Fruit fly (Drosophila melanogaster) whole organism, embryonic: ENCODE results near the gene CG15922.

Experiments
- Antp ChIP-seq: fragments of 200-800 bp; sonication (Bioruptor generic); optimal IDR thresholded peaks from 3 replicates; lab custom pipeline; 2016; ENCODE audit warnings: missing biosample characterization, missing genetic modification characterization
- CG16863 ChIP-seq: fragments of 200-800 bp; sonication (Bioruptor generic); optimal IDR thresholded peaks from 3 replicates; lab custom pipeline; 2016; ENCODE audit warnings: missing biosample characterization, missing genetic modification characterization
- CG2116 ChIP-seq: fragments of 200-800 bp; sonication (Bioruptor generic); optimal IDR thresholded peaks from 3 replicates; lab custom pipeline; 2018; ENCODE audit warnings: missing biosample characterization, mild to moderate bottlenecking, missing genetic modification characterization
- CG30020 ChIP-seq: fragments of 200-800 bp; optimal IDR thresholded peaks from 2 replicates; lab custom pipeline; 2019; ENCODE audit warnings: missing biosample characterization, mild to moderate bottlenecking, missing genetic modification characterization, moderate library complexity
- CTCF ChIP-seq: fragments of 200-800 bp; sonication (Bioruptor generic); optimal IDR thresholded peaks from 2 replicates; lab custom pipeline; 2017; ENCODE audit warnings: missing biosample characterization, mild to moderate bottlenecking, missing genetic modification characterization, moderate library complexity
- bab2 ChIP-seq: fragments of 200-800 bp; sonication (Bioruptor generic); optimal IDR thresholded peaks from 2 replicates; lab custom pipeline; 2016; ENCODE audit warnings: missing biosample characterization, missing genetic modification characterization
- chinmo ChIP-seq: fragments of 200-800 bp; sonication (Bioruptor generic); IDR thresholded peaks from 4 replicates; pipeline ENCODE4 v1.3.6; 2022; ENCODE audit warnings: missing biosample characterization, missing genetic modification characterization; ENCODE audit not compliant: partially characterized antibody
- p53 ChIP-seq: fragments of 200-800 bp; sonication (Bioruptor generic); optimal IDR thresholded peaks from 2 replicates; lab custom pipeline; 2016; ENCODE audit warnings: missing biosample characterization, missing genetic modification characterization
- sc ChIP-seq, 3 experiments: fragments of >200 bp in 2 of 3; fragments of 200-800 bp in 1 of 3; sonication (Bioruptor generic) in 1 of 3; optimal IDR thresholded peaks; 2 replicates in 2 of 3; 3 replicates in 1 of 3; lab custom pipeline; 2017; ENCODE audit warnings: mild to moderate bottlenecking in 1 of 3, missing biosample characterization in 1 of 3, missing genetic modification characterization in 1 of 3, missing genetic modification reagents in 1 of 3
- sob ChIP-seq: fragments of 200-800 bp; sonication (Bioruptor generic); IDR thresholded peaks from 2 replicates; pipeline ENCODE4 v1.3.6; 2022; ENCODE audit warnings: missing biosample characterization, missing genetic modification characterization
- sug ChIP-seq: fragments of 200-800 bp; optimal IDR thresholded peaks from 2 replicates; lab custom pipeline; 2019; ENCODE audit warnings: missing biosample characterization, mild to moderate bottlenecking, missing genetic modification characterization, moderate library complexity

dm6 chr3R:20546662-20547620, 13.1 kb downstream of the CG15922 start:
- TF ChIP-seq sob (GFP tag; lab: Robert Waterston, UW), result 0 out of 2 replicates have a peak, but pooled peaks have one; percentile 7
- no peak for TF ChIP-seq sc (optimal IDR thresholded peaks at IDR 0.05; lab: Kevin White, UChicago)
- no peak for TF ChIP-seq sc (GFP tag; optimal IDR thresholded peaks at IDR 0.05; lab: Kevin White, UChicago)
- TF ChIP-seq CG2116 (GFP tag; lab: Kevin White, UChicago), result no peak
- TF ChIP-seq CG30020 (tag; lab: Kevin White, UChicago), result no peak
- TF ChIP-seq Antp, result no peak
- 0 out of 4 replicates have a peak, but pooled peaks have one; percentile 74 for TF ChIP-seq chinmo (GFP tag; lab: Robert Waterston, UW)
- TF ChIP-seq sug, result peak; percentile 11
- no peak for TF ChIP-seq CG16863 (GFP tag; lab: Kevin White, UChicago)
- TF ChIP-seq bab2 (GFP tag; lab: Kevin White, UChicago), result no peak
- no peak for TF ChIP-seq CTCF (GFP tag; lab: Kevin White, UChicago)
- no peak for TF ChIP-seq p53 (GFP tag; lab: Kevin White, UChicago)
